Worm (Caenorhabditis elegans): Measurements from ENCODE around the gene bre-2.

DNA sequence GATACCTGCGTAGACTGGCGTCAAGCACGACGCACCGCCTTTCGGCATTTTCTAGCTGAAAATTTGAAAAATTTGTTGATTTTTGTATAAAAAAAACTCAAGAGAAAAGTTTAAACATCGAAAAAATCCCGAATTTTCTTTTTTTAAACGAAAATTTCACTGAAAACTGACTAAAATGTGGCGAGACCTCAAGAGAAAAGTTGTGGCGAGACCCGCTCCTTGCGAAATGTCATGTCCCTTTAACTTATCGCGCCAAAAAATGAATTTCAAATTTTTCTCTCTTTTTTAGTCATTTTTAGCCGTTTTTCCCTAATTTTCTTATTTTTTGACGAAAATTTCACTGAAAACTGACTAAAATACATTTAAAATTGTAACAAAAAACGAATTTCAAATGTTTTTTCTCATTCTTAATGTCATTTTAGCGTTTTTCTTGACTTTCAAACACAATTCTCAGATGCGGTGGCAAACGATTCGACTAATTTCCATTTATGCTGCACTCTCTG, 30.1 kb upstream of the bre-2 start, which contains the start of the genes snpc-1.2 and Y39E4B.5:
- no peak for TF ChIP-seq egl-27 (tag; optimal IDR thresholded peaks at IDR 0.05)
- no peak for TF ChIP-seq aly-2 (tag; optimal IDR thresholded peaks at IDR 0.05)
- TF ChIP-seq nhr-6 (tag; optimal IDR thresholded peaks at IDR 0.05): no peak
- TF ChIP-seq nhr-237 (tag; optimal IDR thresholded peaks at IDR 0.05): no peak

Data from whole organism, L2 larva.